Worm (Caenorhabditis elegans): ENCODE measurements around the gene trxr-1.

trxr-1 gene

ce11 chrIV:7016502-7016901, 4.7 kb downstream of the trxr-1 start (continued):
- TF ChIP-seq nhr-42 (GFP tag; IDR thresholded peaks at IDR 0.05) (no peak), zag-1 (tag; optimal IDR thresholded peaks at IDR 0.05) (no peak), lin-13 (GFP tag; optimal IDR thresholded peaks at IDR 0.05) (no peak), sdz-12 (GFP tag; optimal IDR thresholded peaks at IDR 0.05) (no peak), ceh-32 (tag; optimal IDR thresholded peaks at IDR 0.05; ENCODE audit: poor library complexity) (no peak), hif-1 (tag; optimal IDR thresholded peaks at IDR 0.05) (no peak), daf-16 (GFP tag; optimal IDR thresholded peaks at IDR 0.05) (no peak), daf-16 (tag; optimal IDR thresholded peaks at IDR 0.05) (peak; percentile 50), unc-130 (GFP tag; optimal IDR thresholded peaks at IDR 0.05) (no peak), lir-3 (tag; optimal IDR thresholded peaks at IDR 0.05) (no peak), nhr-6 (tag; optimal IDR thresholded peaks at IDR 0.05) (no peak), egl-27 (tag; optimal IDR thresholded peaks at IDR 0.05) (no peak), mxl-3 (GFP tag; optimal IDR thresholded peaks at IDR 0.05) (no peak), Y105C5A.15 (GFP tag; IDR thresholded peaks at IDR 0.05) (no peak), snpc-4 (tag; optimal IDR thresholded peaks at IDR 0.05) (no peak), ceh-28 (tag; optimal IDR thresholded peaks at IDR 0.05) (no peak), madf-5 (GFP tag; IDR thresholded peaks at IDR 0.05) (no peak), F10B5.3 (tag; optimal IDR thresholded peaks at IDR 0.05) (no peak), spr-3 (GFP tag; optimal IDR thresholded peaks at IDR 0.05) (no peak), mdt-29 (GFP tag; IDR thresholded peaks at IDR 0.05) (no peak), mdl-1 (tag; optimal IDR thresholded peaks at IDR 0.05) (peak in 1 of 2 experiments; percentile 60), hlh-30 (tag; optimal IDR thresholded peaks at IDR 0.05; ENCODE audit: insufficient read depth) (peak; percentile 85), cey-2 (tag; optimal IDR thresholded peaks at IDR 0.05; ENCODE audit: borderline replicate concordance, insufficient read depth) (no peak), php-3 (GFP tag; IDR thresholded peaks at IDR 0.05) (no peak), nhr-111 (GFP tag; optimal IDR thresholded peaks at IDR 0.05) (no peak), daf-8 (GFP tag; IDR thresholded peaks at IDR 0.05) (no peak), pqm-1 (tag; optimal IDR thresholded peaks at IDR 0.05) (no peak), arid-1 (GFP tag; conservative IDR thresholded peaks at IDR 0.05) (no peak), dmd-9 (GFP tag; IDR thresholded peaks at IDR 0.05) (no peak), fos-1 (tag; optimal IDR thresholded peaks at IDR 0.05) (no peak), F37D6.2 (tag; optimal IDR thresholded peaks at IDR 0.05) (no peak), lsy-2 (tag; optimal IDR thresholded peaks at IDR 0.05) (peak in 1 of 2 experiments; percentile 70), T20F7.1 (GFP tag; optimal IDR thresholded peaks at IDR 0.05) (no peak), ztf-11 (tag; optimal IDR thresholded peaks at IDR 0.05) (no peak), nhr-41 (GFP tag; IDR thresholded peaks at IDR 0.05) (no peak), duxl-1 (tag; optimal IDR thresholded peaks at IDR 0.05; ENCODE audit: poor library complexity) (no peak), zfp-2 (tag; optimal IDR thresholded peaks at IDR 0.05) (no peak), lim-7 (GFP tag; IDR thresholded peaks at IDR 0.05) (no peak), snpc-1.2 (GFP tag; IDR thresholded peaks at IDR 0.05) (no peak), nhr-76 (tag; optimal IDR thresholded peaks at IDR 0.05) (no peak), daf-19 (GFP tag; conservative IDR thresholded peaks at IDR 0.05) (no peak), nhr-11 (tag; optimal IDR thresholded peaks at IDR 0.05) (no peak), Y5F2A.4 (GFP tag; optimal IDR thresholded peaks at IDR 0.05) (no peak), unc-62 (GFP tag; optimal IDR thresholded peaks at IDR 0.05 in 1 of 2) (no peak), unc-62 (tag; optimal IDR thresholded peaks at IDR 0.05) (no peak), rbr-2 (tag; optimal IDR thresholded peaks at IDR 0.05) (peak; percentile 30), ctbp-1 (GFP tag; IDR thresholded peaks at IDR 0.05) (no peak), T26A8.4 (GFP tag; IDR thresholded peaks at IDR 0.05) (no peak), Y48G9A.11 (GFP tag; IDR thresholded peaks at IDR 0.05) (no peak), D1046.2 (GFP tag; IDR thresholded peaks at IDR 0.05) (no peak), dmd-8 (GFP tag; IDR thresholded peaks at IDR 0.05) (no peak), vab-7 (GFP tag; IDR thresholded peaks at IDR 0.05) (no peak), F44E2.7 (GFP tag; IDR thresholded peaks at IDR 0.05) (no peak)
